Fruit fly (Drosophila melanogaster) whole organism, prepupa: ENCODE results near the gene Tmep.

ENCODE experiments used
- CG11762 ChIP-seq: fragments of 200-800 bp; sonication (Bioruptor generic); optimal IDR thresholded peaks from 3 replicates; lab custom pipeline; 2016; ENCODE audit warnings: missing biosample characterization, missing genetic modification characterization; ENCODE audit not compliant: insufficient read depth
- CG3919 ChIP-seq: fragments of 200-800 bp; sonication (Bioruptor generic); optimal IDR thresholded peaks from 3 replicates; lab custom pipeline; 2016; ENCODE audit warnings: missing biosample characterization, missing genetic modification characterization
- CG6808 ChIP-seq: fragments of 200-800 bp; sonication (Bioruptor generic); optimal IDR thresholded peaks from 3 replicates; lab custom pipeline; 2017; ENCODE audit warnings: missing biosample characterization, missing genetic modification characterization, mild to moderate bottlenecking, moderate library complexity, missing genetic modification reagents
- CG8119 ChIP-seq: fragments of 200-800 bp; sonication (Bioruptor generic); IDR thresholded peaks from 3 replicates; pipeline ENCODE4 v1.3.6; 2022; ENCODE audit warnings: missing biosample characterization, missing genetic modification characterization
- CG8319 ChIP-seq: fragments of 200-800 bp; sonication (Bioruptor generic); optimal IDR thresholded peaks from 3 replicates; lab custom pipeline; 2016; ENCODE audit warnings: missing biosample characterization, missing genetic modification characterization
- Hr38 ChIP-seq: sonication (Bioruptor generic); optimal IDR thresholded peaks from 2 replicates; lab custom pipeline; 2016; ENCODE audit warnings: missing biosample characterization, missing genetic modification characterization
- Met ChIP-seq: fragments of 200-800 bp; sonication (Bioruptor generic); optimal IDR thresholded peaks from 3 replicates; lab custom pipeline; 2016; ENCODE audit warnings: missing biosample characterization, missing genetic modification characterization
- svp ChIP-seq: fragments of 200-800 bp; sonication (Bioruptor generic); peaks from one replicate; lab custom pipeline; 2016; ENCODE audit warnings: missing biosample characterization, missing genetic modification characterization

Gene Tmep

DNA sequence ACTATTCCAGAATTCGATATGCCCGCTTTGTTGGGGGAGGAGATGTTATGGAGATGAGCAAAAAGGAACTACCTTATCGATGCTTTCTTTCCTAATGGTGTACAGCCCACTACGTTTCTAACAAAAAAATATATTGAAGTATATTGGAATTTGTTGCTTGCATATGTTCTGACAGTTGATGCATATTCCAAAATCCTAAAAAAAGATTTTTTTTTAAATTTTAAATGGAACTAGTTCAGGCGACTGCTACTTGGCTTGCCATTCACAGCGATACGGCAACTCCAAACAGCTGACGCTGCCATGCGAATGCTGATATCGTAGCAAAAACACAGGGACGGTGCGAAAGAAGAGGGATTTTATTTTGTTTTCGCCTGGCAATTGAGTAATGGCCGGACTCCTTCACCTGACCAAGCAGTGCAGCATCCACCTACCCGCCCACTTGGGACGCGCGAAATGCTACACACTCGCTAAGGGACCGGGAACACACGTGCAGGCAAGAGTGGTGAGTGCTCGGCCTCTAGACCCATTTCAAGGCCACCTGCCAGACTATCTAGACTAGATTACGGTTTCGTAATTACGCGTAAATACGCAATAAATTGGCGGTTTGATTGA lies 49.2 kb downstream of the Tmep start, which contains the start of the genes CG13926, ABCB7 and CG33230 (continued):
- TF ChIP-seq CG8119: no peak
- no peak for TF ChIP-seq CG3919 (GFP tag; lab: Kevin White, UChicago)
- TF ChIP-seq Hr38 (GFP tag; lab: Kevin White, UChicago): no peak
- no peak for TF ChIP-seq CG6808 (GFP tag; lab: Kevin White, UChicago)
- TF ChIP-seq Met (GFP tag; lab: Kevin White, UChicago): no peak
- TF ChIP-seq svp (GFP tag; lab: Kevin White, UChicago): peak; percentile 84
- TF ChIP-seq CG8319 (GFP tag; lab: Kevin White, UChicago): no peak
- TF ChIP-seq CG11762 (GFP tag; lab: Kevin White, UChicago): no peak
